Worm (Caenorhabditis elegans) whole organism, L4 larva: ENCODE data around the gene act-1.

Source experiments
- egl-27 ChIP-seq: sonication (generic microtip); optimal IDR thresholded peaks from 3 replicates; lab custom pipeline; 2017; ENCODE audit warnings: missing biosample characterization, missing genetic modification reagents, missing genetic modification characterization
- mep-1 ChIP-seq: fragments of 150-350 bp; sonication (generic microtip); optimal IDR thresholded peaks from 3 replicates; lab custom pipeline; 2014; ENCODE audit warnings: missing biosample characterization, missing genetic modification characterization
- php-3 ChIP-seq: fragments of 200-800 bp; sonication (Bioruptor generic); IDR thresholded peaks from 2 replicates; pipeline ENCODE4 v1.3.6; 2022; ENCODE audit warnings: missing genetic modification reagents, missing genetic modification characterization, missing compliant biosample characterization
- ztf-11 ChIP-seq: fragments of 150-350 bp; optimal IDR thresholded peaks from 2 replicates; lab custom pipeline; 2014; ENCODE audit warnings: missing biosample characterization, missing genetic modification characterization

ce11 chrV:11034748-11035147, 46.1 kb upstream of the act-1 start, which contains the start of gene pptr-2:
- no peak for TF ChIP-seq ztf-11
- TF ChIP-seq egl-27 (tag; lab: Kevin White, UChicago): no peak
- no peak for TF ChIP-seq mep-1 (tag; lab: Kevin White, UChicago)
- TF ChIP-seq php-3 (GFP tag; lab: Robert Waterston, UW): no peak
